Worm (Caenorhabditis elegans): ENCODE measurements around the gene mnp-1.

The mnp-1 gene

ce11 chrIII:4395857-4396256 lies 39.5 kb downstream of the mnp-1 start:
- TF ChIP-seq flt-1 (GFP tag; IDR thresholded peaks at IDR 0.05) (no peak), pes-1 (GFP tag; IDR thresholded peaks at IDR 0.05) (no peak), ama-1 (optimal IDR thresholded peaks at IDR 0.05) (no peak), hmbx-1 (tag; optimal IDR thresholded peaks at IDR 0.05) (no peak), hnd-1 (tag; optimal IDR thresholded peaks at IDR 0.05) (no peak), sea-1 (GFP tag; conservative IDR thresholded peaks at IDR 0.05) (no peak), aly-1 (tag; optimal IDR thresholded peaks at IDR 0.05) (no peak), ets-7 (tag; optimal IDR thresholded peaks at IDR 0.05) (no peak), tbx-37 (GFP tag; conservative IDR thresholded peaks at IDR 0.05) (no peak)

- no peak for TF ChIP-seq F13C5.2 (tag; optimal IDR thresholded peaks at IDR 0.05)
- TF ChIP-seq tra-4 (tag; optimal IDR thresholded peaks at IDR 0.05): no peak
- no peak for TF ChIP-seq tbx-37 (GFP tag; conservative IDR thresholded peaks at IDR 0.05)
- TF ChIP-seq flt-1 (GFP tag; IDR thresholded peaks at IDR 0.05): no peak
- no peak for TF ChIP-seq scrt-1 (GFP tag; IDR thresholded peaks at IDR 0.05)
- TF ChIP-seq ama-1 (optimal IDR thresholded peaks at IDR 0.05): no peak
- no peak for TF ChIP-seq ceh-13 (GFP tag; optimal IDR thresholded peaks at IDR 0.05)
- TF ChIP-seq hnd-1 (tag; optimal IDR thresholded peaks at IDR 0.05): no peak
- TF ChIP-seq tbx-11 (GFP tag; IDR thresholded peaks at IDR 0.05): no peak
- no peak for TF ChIP-seq hmg-4 (GFP tag; optimal IDR thresholded peaks at IDR 0.05)
Observed at ce11 chrIII:4397115-4397514, 40.7 kb downstream of the mnp-1 start, which contains the start of gene R07E5.5. Gene R07E5.5, plus strand, starts transcription at chrIII:4397415.

- TF ChIP-seq sea-1 (GFP tag; conservative IDR thresholded peaks at IDR 0.05): no peak
- no peak for TF ChIP-seq ceh-13 (GFP tag; optimal IDR thresholded peaks at IDR 0.05)
- TF ChIP-seq ama-1 (optimal IDR thresholded peaks at IDR 0.05): no peak
- no peak for TF ChIP-seq ceh-36 (tag; optimal IDR thresholded peaks at IDR 0.05)
- TF ChIP-seq flt-1 (GFP tag; IDR thresholded peaks at IDR 0.05): no peak
- TF ChIP-seq ets-7 (tag; optimal IDR thresholded peaks at IDR 0.05): no peak
- no peak for TF ChIP-seq F13C5.2 (tag; optimal IDR thresholded peaks at IDR 0.05)
- no peak for TF ChIP-seq hnd-1 (tag; optimal IDR thresholded peaks at IDR 0.05)
- no peak for TF ChIP-seq pes-1 (GFP tag; IDR thresholded peaks at IDR 0.05)
- no peak for TF ChIP-seq B0310.2 (tag; optimal IDR thresholded peaks at IDR 0.05)
- TF ChIP-seq tbx-11 (GFP tag; IDR thresholded peaks at IDR 0.05): no peak
- TF ChIP-seq aly-1 (tag; optimal IDR thresholded peaks at IDR 0.05): no peak
- TF ChIP-seq hmg-4 (GFP tag; optimal IDR thresholded peaks at IDR 0.05): no peak
- TF ChIP-seq tbx-37 (GFP tag; conservative IDR thresholded peaks at IDR 0.05): no peak
- TF ChIP-seq scrt-1 (GFP tag; IDR thresholded peaks at IDR 0.05): no peak
- TF ChIP-seq hmbx-1 (tag; optimal IDR thresholded peaks at IDR 0.05): no peak
- no peak for TF ChIP-seq tra-4 (tag; optimal IDR thresholded peaks at IDR 0.05)
Observed at ce11 chrIII:4398463-4398862, 42.1 kb downstream of the mnp-1 start, which contains the start of gene R07E5.6. Gene R07E5.6, plus strand, starts transcription at chrIII:4398763.

- TF ChIP-seq hmbx-1 (tag; optimal IDR thresholded peaks at IDR 0.05) (no peak), tra-4 (tag; optimal IDR thresholded peaks at IDR 0.05) (no peak), aly-1 (tag; optimal IDR thresholded peaks at IDR 0.05) (no peak), scrt-1 (GFP tag; IDR thresholded peaks at IDR 0.05) (no peak), tbx-11 (GFP tag; IDR thresholded peaks at IDR 0.05) (no peak), B0310.2 (tag; optimal IDR thresholded peaks at IDR 0.05) (no peak), ama-1 (optimal IDR thresholded peaks at IDR 0.05) (no peak), ets-7 (tag; optimal IDR thresholded peaks at IDR 0.05) (no peak)
Observed at ce11 chrIII:4401142-4401541, 44.7 kb downstream of the mnp-1 start, which contains the start of gene R07E5.15. Gene R07E5.15, plus strand, starts transcription at chrIII:4401442.

- peak; percentile 59 for TF ChIP-seq F13C5.2 (tag; optimal IDR thresholded peaks at IDR 0.05)
- no peak for TF ChIP-seq aly-1 (tag; optimal IDR thresholded peaks at IDR 0.05)
Observed at ce11 chrIII:4404339-4404836, 48.0 kb downstream of the mnp-1 start, which contains the start of the genes R07E5.17 and snfc-5. Gene R07E5.17, minus strand, starts transcription at chrIII:4404436. Gene snfc-5, plus strand, starts transcription at chrIII:4404786.

ce11 chrIII:4405986-4406385 lies 49.6 kb downstream of the mnp-1 start, which contains the start of gene rnp-4:
Gene rnp-4, plus strand, starts transcription at chrIII:4406286.
- TF ChIP-seq ets-7 (tag; optimal IDR thresholded peaks at IDR 0.05): no peak
- TF ChIP-seq aly-1 (tag; optimal IDR thresholded peaks at IDR 0.05): no peak
- no peak for TF ChIP-seq tra-4 (tag; optimal IDR thresholded peaks at IDR 0.05)
- no peak for TF ChIP-seq ceh-36 (tag; optimal IDR thresholded peaks at IDR 0.05)
- TF ChIP-seq F13C5.2 (tag; optimal IDR thresholded peaks at IDR 0.05): no peak
- no peak for TF ChIP-seq hnd-1 (tag; optimal IDR thresholded peaks at IDR 0.05)
- no peak for TF ChIP-seq flt-1 (GFP tag; IDR thresholded peaks at IDR 0.05)

- TF ChIP-seq sea-1 (GFP tag; conservative IDR thresholded peaks at IDR 0.05): no peak
- TF ChIP-seq scrt-1 (GFP tag; IDR thresholded peaks at IDR 0.05): no peak
- no peak for TF ChIP-seq hnd-1 (tag; optimal IDR thresholded peaks at IDR 0.05)
- no peak for TF ChIP-seq pes-1 (GFP tag; IDR thresholded peaks at IDR 0.05)
- TF ChIP-seq tra-4 (tag; optimal IDR thresholded peaks at IDR 0.05): no peak
- TF ChIP-seq hmg-4 (GFP tag; optimal IDR thresholded peaks at IDR 0.05): no peak
- TF ChIP-seq ama-1 (optimal IDR thresholded peaks at IDR 0.05): no peak
- TF ChIP-seq ceh-13 (GFP tag; optimal IDR thresholded peaks at IDR 0.05): no peak
- no peak for TF ChIP-seq tbx-37 (GFP tag; conservative IDR thresholded peaks at IDR 0.05)
- no peak for TF ChIP-seq ceh-36 (tag; optimal IDR thresholded peaks at IDR 0.05)
- no peak for TF ChIP-seq ets-7 (tag; optimal IDR thresholded peaks at IDR 0.05)
Observed at ce11 chrIII:4407144-4407543, 50.8 kb downstream of the mnp-1 start, which contains the start of gene prdx-3. Gene prdx-3, plus strand, starts transcription at chrIII:4407444.

- TF ChIP-seq hnd-1 (tag; optimal IDR thresholded peaks at IDR 0.05) (no peak), ceh-36 (tag; optimal IDR thresholded peaks at IDR 0.05) (no peak), ets-7 (tag; optimal IDR thresholded peaks at IDR 0.05) (no peak), tbx-11 (GFP tag; IDR thresholded peaks at IDR 0.05) (no peak), hmg-4 (GFP tag; optimal IDR thresholded peaks at IDR 0.05) (no peak), flt-1 (GFP tag; IDR thresholded peaks at IDR 0.05) (no peak), sea-1 (GFP tag; conservative IDR thresholded peaks at IDR 0.05) (no peak), F13C5.2 (tag; optimal IDR thresholded peaks at IDR 0.05) (no peak), pes-1 (GFP tag; IDR thresholded peaks at IDR 0.05) (no peak), scrt-1 (GFP tag; IDR thresholded peaks at IDR 0.05) (no peak), hmbx-1 (tag; optimal IDR thresholded peaks at IDR 0.05) (no peak), aly-1 (tag; optimal IDR thresholded peaks at IDR 0.05) (no peak), B0310.2 (tag; optimal IDR thresholded peaks at IDR 0.05) (no peak), tra-4 (tag; optimal IDR thresholded peaks at IDR 0.05) (no peak), ceh-13 (GFP tag; optimal IDR thresholded peaks at IDR 0.05) (no peak)
Observed at ce11 chrIII:4408251-4408650, 51.9 kb downstream of the mnp-1 start, which contains the start of gene gpch-1. Gene gpch-1, plus strand, starts transcription at chrIII:4408551.
